Fruit fly (Drosophila melanogaster) whole organism, adult: ENCODE data around the gene robl37BC.

Experiments used
- CG14711 ChIP-seq: fragments of 200-800 bp; sonication (Bioruptor generic); optimal IDR thresholded peaks from 2 replicates; lab custom pipeline; 2018; ENCODE audit warnings: missing biosample characterization, mild to moderate bottlenecking, missing genetic modification characterization, moderate library complexity
- toe ChIP-seq: fragments of 200-800 bp; sonication (Bioruptor generic); optimal IDR thresholded peaks from 2 replicates; lab custom pipeline; 2016; ENCODE audit warnings: missing biosample characterization, missing genetic modification characterization

- no peak for TF ChIP-seq toe (GFP tag; lab: Kevin White, UChicago)
- no peak for TF ChIP-seq CG14711 (tag; lab: Kevin White, UChicago)
Observed at dm6 chr2L:18965367-18966213, 45.1 kb upstream of the robl37BC start.
